Worm (Caenorhabditis elegans): ENCODE results near the gene dhs-25.

The dhs-25 gene

ce11 chrX:1456350-1457080, 29.8 kb upstream of the dhs-25 start (continued):
- TF ChIP-seq nhr-71 (tag; optimal IDR thresholded peaks at IDR 0.05), result peak; percentile 79
- peak; percentile 40 for TF ChIP-seq nhr-90 (tag; optimal IDR thresholded peaks at IDR 0.05; ENCODE audit: poor library complexity)
- peak; percentile 30 for TF ChIP-seq snpc-4 (tag; optimal IDR thresholded peaks at IDR 0.05)
- peak; percentile 49 for TF ChIP-seq tbx-2 (tag; optimal IDR thresholded peaks at IDR 0.05)
- peak; percentile 30 to 69 for TF ChIP-seq lsy-2 (tag; optimal IDR thresholded peaks at IDR 0.05)
- peak; percentile 23 for TF ChIP-seq nhr-77 (tag; optimal IDR thresholded peaks at IDR 0.05)
- peak in 1 of 2 experiments; percentile 54 for TF ChIP-seq lin-35 (GFP tag; optimal IDR thresholded peaks at IDR 0.05)
- TF ChIP-seq snu-23 (GFP tag; optimal IDR thresholded peaks at IDR 0.05), result peak; percentile 68
- TF ChIP-seq alr-1 (tag; optimal IDR thresholded peaks at IDR 0.05; ENCODE audit: borderline replicate concordance), result no peak
- TF ChIP-seq nhr-85 (tag), result peak; percentile 87
- TF ChIP-seq unc-98 (GFP tag; IDR thresholded peaks at IDR 0.05), result no peak
- peak in 1 of 2 experiments; percentile 2 for TF ChIP-seq efl-1 (optimal IDR thresholded peaks at IDR 0.05)
- TF ChIP-seq efl-1 (GFP tag; optimal IDR thresholded peaks at IDR 0.05 in 1 of 2), result no peak
- peak; percentile 77 for TF ChIP-seq blmp-1 (tag; optimal IDR thresholded peaks at IDR 0.05)
- TF ChIP-seq swsn-7 (tag; optimal IDR thresholded peaks at IDR 0.05), result peak; percentile 41
- TF ChIP-seq hlh-17 (GFP tag; optimal IDR thresholded peaks at IDR 0.05; ENCODE audit: borderline replicate concordance), result no peak

- TF ChIP-seq isw-1 (GFP tag; IDR thresholded peaks at IDR 0.05), result no peak
- no peak for TF ChIP-seq ama-1 (optimal IDR thresholded peaks at IDR 0.05)
- peak in 1 of 2 experiments; percentile 32 for TF ChIP-seq mdl-1 (tag; optimal IDR thresholded peaks at IDR 0.05)
- TF ChIP-seq egl-13 (tag; optimal IDR thresholded peaks at IDR 0.05), result no peak
- peak; percentile 6 for TF ChIP-seq mep-1 (tag; optimal IDR thresholded peaks at IDR 0.05)
- TF ChIP-seq unc-98 (GFP tag; IDR thresholded peaks at IDR 0.05), result no peak
- no peak for TF ChIP-seq ces-1 (GFP tag; optimal IDR thresholded peaks at IDR 0.05)
- TF ChIP-seq efl-1 (optimal IDR thresholded peaks at IDR 0.05), result no peak
- no peak for TF ChIP-seq efl-1 (GFP tag; optimal IDR thresholded peaks at IDR 0.05 in 1 of 2)
- TF ChIP-seq dpl-1 (GFP tag; optimal IDR thresholded peaks at IDR 0.05), result no peak
- TF ChIP-seq blmp-1 (tag; optimal IDR thresholded peaks at IDR 0.05), result peak; percentile 93
- peak in 3 of 6 experiments; percentile 6 to 56 (median 37) for TF ChIP-seq elt-3 (tag; optimal IDR thresholded peaks at IDR 0.05)
- no peak for TF ChIP-seq swsn-7 (tag; optimal IDR thresholded peaks at IDR 0.05)
- TF ChIP-seq tlp-1 (tag; optimal IDR thresholded peaks at IDR 0.05), result no peak
- no peak for TF ChIP-seq alr-1 (tag; optimal IDR thresholded peaks at IDR 0.05; ENCODE audit: borderline replicate concordance)
- no peak for TF ChIP-seq sox-4 (tag; optimal IDR thresholded peaks at IDR 0.05)
- no peak for TF ChIP-seq nhr-11 (tag; optimal IDR thresholded peaks at IDR 0.05)
- TF ChIP-seq nhr-84 (tag; optimal IDR thresholded peaks at IDR 0.05), result no peak
- no peak for TF ChIP-seq tbx-2 (tag; optimal IDR thresholded peaks at IDR 0.05)
- no peak for TF ChIP-seq lin-13 (GFP tag; optimal IDR thresholded peaks at IDR 0.05)
- no peak for TF ChIP-seq nhr-47 (tag; optimal IDR thresholded peaks at IDR 0.05)
- TF ChIP-seq efl-3 (GFP tag; optimal IDR thresholded peaks at IDR 0.05), result no peak
- TF ChIP-seq grh-1 (GFP tag; IDR thresholded peaks at IDR 0.05), result no peak
- peak; percentile 37 for TF ChIP-seq lin-14 (GFP tag; optimal IDR thresholded peaks at IDR 0.05)
- no peak for TF ChIP-seq nhr-90 (tag; optimal IDR thresholded peaks at IDR 0.05; ENCODE audit: poor library complexity)
- TF ChIP-seq sptf-1 (tag; optimal IDR thresholded peaks at IDR 0.05), result no peak
- no peak for TF ChIP-seq F16B12.6 (tag; optimal IDR thresholded peaks at IDR 0.05)
- TF ChIP-seq nhr-85 (tag), result no peak
Observed at ce11 chrX:1458793-1459192, 27.5 kb upstream of the dhs-25 start, which contains the start of gene D1005.2. D1005.2 (plus strand) TSS chrX:1459022.

ce11 chrX:1459756-1460155, 26.6 kb upstream of the dhs-25 start:
- TF ChIP-seq snpc-4 (tag; optimal IDR thresholded peaks at IDR 0.05), result no peak
- TF ChIP-seq blmp-1 (tag; optimal IDR thresholded peaks at IDR 0.05), result peak; percentile 51

ce11 chrX:1464699-1465098, 21.6 kb upstream of the dhs-25 start, which contains the start of gene D1005.6:
D1005.6 (minus strand) TSS chrX:1464799.
- TF ChIP-seq lin-14 (GFP tag; optimal IDR thresholded peaks at IDR 0.05), result no peak
- no peak for TF ChIP-seq unc-98 (GFP tag; IDR thresholded peaks at IDR 0.05)
- TF ChIP-seq swsn-7 (tag; optimal IDR thresholded peaks at IDR 0.05), result no peak
- no peak for TF ChIP-seq lin-13 (GFP tag; optimal IDR thresholded peaks at IDR 0.05)
- no peak for TF ChIP-seq nhr-20 (tag; optimal IDR thresholded peaks at IDR 0.05)
- no peak for TF ChIP-seq fkh-4 (tag; optimal IDR thresholded peaks at IDR 0.05; ENCODE audit: borderline replicate concordance)
- TF ChIP-seq C16A3.4 (tag; optimal IDR thresholded peaks at IDR 0.05), result no peak
- TF ChIP-seq efl-1 (optimal IDR thresholded peaks at IDR 0.05), result no peak
- TF ChIP-seq efl-1 (GFP tag; optimal IDR thresholded peaks at IDR 0.05 in 1 of 2), result no peak
- no peak for TF ChIP-seq lsy-2 (tag; optimal IDR thresholded peaks at IDR 0.05)
- no peak for TF ChIP-seq ceh-88 (GFP tag; IDR thresholded peaks at IDR 0.05)
- TF ChIP-seq ceh-82 (tag; optimal IDR thresholded peaks at IDR 0.05), result no peak
- no peak for TF ChIP-seq dpl-1 (GFP tag; optimal IDR thresholded peaks at IDR 0.05)
- TF ChIP-seq dsc-1 (tag; optimal IDR thresholded peaks at IDR 0.05), result no peak
- no peak for TF ChIP-seq Y116A8C.19 (tag; optimal IDR thresholded peaks at IDR 0.05; ENCODE audit: borderline replicate concordance)
- no peak for TF ChIP-seq vab-15 (tag; optimal IDR thresholded peaks at IDR 0.05)
- TF ChIP-seq nhr-11 (tag; optimal IDR thresholded peaks at IDR 0.05), result no peak
- TF ChIP-seq unc-86 (tag; optimal IDR thresholded peaks at IDR 0.05), result no peak
- TF ChIP-seq nhr-28 (tag; optimal IDR thresholded peaks at IDR 0.05), result no peak
- TF ChIP-seq nhr-90 (tag; optimal IDR thresholded peaks at IDR 0.05; ENCODE audit: poor library complexity), result no peak
